Worm (Caenorhabditis elegans) whole organism, young adult: ENCODE measurements around the gene R10E8.1.

Experiments used
- C17E4.6 ChIP-seq: fragments of 200-800 bp; sonication (Bioruptor generic); IDR thresholded peaks from 2 replicates; pipeline ENCODE4 v1.3.6; 2022; ENCODE audit warnings: missing genetic modification reagents, missing genetic modification characterization, missing compliant biosample characterization
- F37B4.10 ChIP-seq: fragments of 200-800 bp; sonication (Bioruptor generic); IDR thresholded peaks from 2 replicates; pipeline ENCODE4 v1.3.6; 2022; ENCODE audit warnings: missing genetic modification characterization, missing compliant biosample characterization
- F49E8.2 ChIP-seq: sonication (generic microtip); optimal IDR thresholded peaks from 3 replicates; lab custom pipeline; 2017; ENCODE audit warnings: missing genetic modification characterization, mild to moderate bottlenecking, missing compliant biosample characterization, antibody characterized with exemption, moderate library complexity; ENCODE audit not compliant: insufficient read depth
- ceh-58 ChIP-seq: fragments of 200-800 bp; sonication (Bioruptor generic); IDR thresholded peaks from 2 replicates; pipeline ENCODE4 v1.3.6; 2022; ENCODE audit warnings: missing genetic modification characterization, missing compliant biosample characterization
- die-1 ChIP-seq: sonication (generic microtip); optimal IDR thresholded peaks from 2 replicates; lab custom pipeline; 2016; ENCODE audit warnings: missing genotype, mild to moderate bottlenecking, missing genetic modification characterization, missing compliant biosample characterization
- fkh-3 ChIP-seq: sonication (generic microtip); optimal IDR thresholded peaks from 2 replicates; lab custom pipeline; 2016; ENCODE audit warnings: mild to moderate bottlenecking, missing genetic modification characterization, missing compliant biosample characterization
- hlh-12 ChIP-seq: sonication (generic microtip); optimal IDR thresholded peaks from 2 replicates; lab custom pipeline; 2016; ENCODE audit warnings: missing genetic modification characterization, missing compliant biosample characterization
- lin-35 ChIP-seq, 3 experiments: fragments of 150-350 bp in 2 of 3; sonication (generic microtip) in 1 of 3; optimal IDR thresholded peaks; 2 replicates each; lab custom pipeline; 2014 to 2018; ENCODE audit warnings: missing biosample characterization in 3 of 3, missing genetic modification characterization in 3 of 3, missing genetic modification reagents in 3 of 3
- sdz-38 ChIP-seq: sonication (generic microtip); optimal IDR thresholded peaks from 2 replicates; lab custom pipeline; 2016; ENCODE audit warnings: missing genotype, missing genetic modification characterization, missing compliant biosample characterization
- sea-2 ChIP-seq: fragments of 200-800 bp; sonication (Bioruptor generic); IDR thresholded peaks from 2 replicates; pipeline ENCODE4 v1.3.6; 2022; ENCODE audit warnings: missing genetic modification characterization, missing compliant biosample characterization
- snpc-4 ChIP-seq, 5 experiments: fragments of 150-350 bp in 1 of 5; sonication (generic microtip) in 4 of 5; optimal IDR thresholded peaks; 2 replicates each; lab custom pipeline; 2014 to 2018; ENCODE audit warnings: missing genetic modification characterization in 5 of 5, missing biosample characterization in 3 of 5, antibody characterized with exemption in 2 of 5, mild to moderate bottlenecking in 2 of 5, missing compliant biosample characterization in 2 of 5, missing genotype in 2 of 5, moderate library complexity in 2 of 5, missing genetic modification reagents in 1 of 5
- zim-3 ChIP-seq: sonication (generic microtip); optimal IDR thresholded peaks from 2 replicates; lab custom pipeline; 2017; ENCODE audit warnings: mild to moderate bottlenecking, missing genetic modification characterization, moderate library complexity, missing compliant biosample characterization

DNA sequence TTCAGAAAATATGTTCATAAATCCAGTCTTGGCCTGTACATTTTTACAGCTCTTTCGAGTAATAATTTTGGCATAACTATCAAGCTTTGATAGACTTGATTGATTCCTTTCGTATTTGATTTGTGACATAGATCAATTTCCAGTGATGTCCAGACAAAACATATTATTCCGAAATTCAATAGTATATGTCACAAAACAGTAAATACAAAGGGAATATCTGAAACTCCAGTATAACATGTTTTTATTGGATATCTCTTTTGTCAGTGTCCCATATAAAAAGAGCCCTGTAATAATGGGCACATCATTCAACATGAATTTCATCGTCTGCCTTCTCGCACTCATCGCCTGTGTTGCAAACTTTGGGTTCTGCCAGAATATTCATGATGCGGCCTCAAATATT, 38.4 kb upstream of the R10E8.1 start, which contains the start of gene Y51A2A.4:
- TF ChIP-seq sdz-38 (tag; lab: Kevin White, UChicago) (no peak), F49E8.2 (no peak), snpc-4 (GFP tag; optimal IDR thresholded peaks at IDR 0.05; lab: Kevin White, UChicago) (no peak), snpc-4 (tag; optimal IDR thresholded peaks at IDR 0.05; lab: Kevin White, UChicago) (no peak), F37B4.10 (GFP tag; lab: Robert Waterston, UW) (no peak), lin-35 (GFP tag; optimal IDR thresholded peaks at IDR 0.05; lab: Kevin White, UChicago) (no peak), ceh-58 (GFP tag; lab: Robert Waterston, UW) (no peak), hlh-12 (tag; lab: Kevin White, UChicago) (no peak), C17E4.6 (no peak), fkh-3 (no peak), sea-2 (GFP tag; lab: Robert Waterston, UW) (no peak), zim-3 (no peak), die-1 (no peak)
